Worm (Caenorhabditis elegans): ENCODE measurements around the gene Y113G7A.12.

The Y113G7A.12 gene

DNA sequence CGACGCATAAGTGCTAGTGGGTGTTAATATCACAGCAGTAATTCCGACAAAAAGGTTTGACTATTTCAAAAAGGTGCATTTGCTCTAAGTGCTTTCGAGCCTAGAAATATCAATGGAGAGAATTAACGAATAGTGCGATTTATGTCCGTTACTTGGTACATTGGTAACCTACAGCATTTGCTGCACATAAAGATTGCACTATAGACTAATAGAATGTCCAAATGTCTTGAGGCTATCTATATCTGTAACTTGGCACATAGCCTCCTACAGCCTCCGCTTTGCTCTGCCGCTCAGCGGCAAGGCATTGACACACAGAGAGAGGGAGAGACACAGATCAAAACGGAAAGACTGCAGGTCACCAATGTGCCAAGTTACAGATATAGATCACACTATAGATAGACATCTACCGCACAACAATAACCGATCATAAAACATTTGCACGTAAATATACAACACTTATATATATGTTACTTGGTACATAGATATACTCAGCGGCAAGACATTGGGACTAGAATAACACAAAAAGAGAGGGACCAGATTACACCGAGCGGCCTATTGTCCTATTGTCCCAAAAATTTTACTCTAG is 53.2 kb downstream of the Y113G7A.12 start, which contains the start of the genes srh-217 and Y113G7B.28:
Gene srh-217, minus strand, starts transcription at position 101 of the 586 bp plus-strand sequence.
Gene Y113G7B.28, plus strand, starts transcription at position 536 of the 586 bp plus-strand sequence.
- no peak for TF ChIP-seq gmeb-2 (tag; optimal IDR thresholded peaks at IDR 0.05)
- no peak for TF ChIP-seq dmd-4 (tag; optimal IDR thresholded peaks at IDR 0.05; ENCODE audit: borderline replicate concordance)

- TF ChIP-seq ceh-48 (tag; optimal IDR thresholded peaks at IDR 0.05) = no peak
- no peak for TF ChIP-seq ceh-9 (tag; optimal IDR thresholded peaks at IDR 0.05)
- TF ChIP-seq sox-2 (GFP tag; IDR thresholded peaks at IDR 0.05) = no peak
- TF ChIP-seq pag-3 (tag; optimal IDR thresholded peaks at IDR 0.05; ENCODE audit: borderline replicate concordance) = no peak
- no peak for TF ChIP-seq C38D4.7 (GFP tag; optimal IDR thresholded peaks at IDR 0.05)
- TF ChIP-seq syd-9 (tag; optimal IDR thresholded peaks at IDR 0.05) = no peak
- TF ChIP-seq fax-1 (tag; optimal IDR thresholded peaks at IDR 0.05) = no peak
- no peak for TF ChIP-seq ceh-18 (tag; optimal IDR thresholded peaks at IDR 0.05)
Observed at ce11 chrV:20196671-20197070, 54.3 kb downstream of the Y113G7A.12 start, which contains the start of gene ftr-1. TSS of gene ftr-1 (plus strand) at chrV:20196971.
